Fruit fly (Drosophila melanogaster): Measurements from ENCODE around the gene CG6409.

The CG6409 gene

DNA sequence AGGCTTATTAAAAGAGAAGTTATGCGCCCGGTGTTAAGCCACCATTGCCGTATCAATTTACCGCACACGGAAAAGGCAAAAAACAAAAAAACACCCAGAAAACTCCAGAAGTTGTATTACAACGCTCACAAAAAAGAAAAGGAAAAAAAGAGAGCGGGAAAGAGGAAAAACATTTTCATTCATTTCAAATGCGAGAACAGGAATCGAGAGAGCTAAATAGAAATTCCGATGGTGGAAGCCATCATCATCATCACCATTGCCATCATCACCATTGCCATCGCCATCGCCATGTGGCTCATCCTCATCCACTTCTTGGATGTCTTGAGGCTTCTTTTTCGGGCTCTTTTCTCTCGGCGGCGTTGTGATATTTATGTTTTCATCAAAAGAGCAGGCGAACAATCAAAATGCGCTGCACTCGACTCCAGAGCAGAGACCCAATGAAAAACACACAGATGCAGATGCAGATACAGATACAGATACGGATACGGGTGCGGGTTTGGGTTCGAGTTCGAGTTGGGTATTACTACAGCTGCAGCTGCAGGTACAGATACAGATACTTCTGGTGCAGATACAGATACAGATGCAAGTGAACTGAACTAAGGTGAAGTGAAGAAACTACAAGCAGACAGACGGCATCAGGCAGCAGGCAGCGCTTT lies 31.0 kb downstream of the CG6409 start:
- no peak for TF ChIP-seq noc (tag; optimal IDR thresholded peaks at IDR 0.05)

DNA sequence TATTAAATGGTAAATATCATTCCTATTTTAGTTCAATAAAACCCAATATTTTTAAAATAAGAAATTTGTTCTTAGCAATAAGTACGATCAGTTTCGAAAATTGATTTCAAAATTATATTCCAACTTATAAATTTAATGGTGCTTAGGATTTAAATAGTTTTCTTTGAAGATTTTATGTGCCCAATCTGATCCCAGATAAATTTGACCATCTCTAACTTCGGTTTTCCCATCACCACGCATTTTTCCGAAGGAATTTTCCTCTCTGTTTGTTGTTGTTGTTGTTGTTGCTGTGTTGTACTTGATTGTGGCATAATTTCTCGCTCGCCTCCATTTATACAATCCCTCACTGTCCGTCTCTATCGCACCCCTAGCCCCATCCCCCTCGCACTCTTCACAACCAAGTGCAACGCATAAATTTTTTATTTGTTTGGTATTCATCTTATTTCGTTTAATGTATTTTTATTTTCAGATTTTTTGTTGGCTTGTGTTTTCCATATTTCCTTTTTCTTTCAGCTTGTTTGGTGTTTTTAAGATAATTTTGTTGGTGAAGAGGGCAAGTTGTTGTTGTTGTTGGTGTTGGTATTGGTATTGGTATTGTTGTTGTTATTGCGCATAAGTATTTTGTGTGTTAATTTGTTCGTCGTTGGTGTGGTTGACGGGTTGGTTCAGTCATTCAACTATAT lies 32.4 kb downstream of the CG6409 start:
- no peak for TF ChIP-seq noc (tag; optimal IDR thresholded peaks at IDR 0.05)

DNA sequence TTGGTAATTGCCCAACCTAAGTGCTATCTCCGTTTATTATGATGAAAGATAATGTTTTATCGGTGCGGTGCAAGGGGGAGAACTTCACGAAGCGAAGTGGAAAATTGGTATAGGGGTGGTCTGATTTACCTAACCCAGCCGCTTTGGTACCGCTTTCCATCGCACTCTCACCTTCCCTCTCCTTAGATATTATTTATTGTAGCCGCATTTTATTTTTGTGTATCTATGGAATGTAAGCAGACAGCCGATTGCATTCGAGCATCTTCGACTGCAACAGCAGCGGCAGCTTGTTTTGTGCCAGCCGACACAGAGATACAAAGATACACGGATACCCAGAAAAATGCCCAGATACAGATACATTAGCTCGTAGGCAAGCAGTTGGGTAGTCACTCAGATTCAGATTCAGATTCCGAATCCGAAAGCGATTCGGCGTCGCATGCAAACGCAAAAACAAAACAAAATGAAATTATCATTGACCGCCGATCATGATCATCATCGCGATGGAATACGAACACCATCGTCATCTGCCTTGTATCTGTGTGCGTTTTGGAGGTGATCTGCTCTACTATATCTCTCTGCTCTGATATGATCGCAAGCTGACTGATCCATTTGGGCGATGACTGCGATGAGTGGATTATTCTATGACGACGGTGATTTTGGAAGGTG lies 33.3 kb downstream of the CG6409 start:
- TF ChIP-seq noc (tag; optimal IDR thresholded peaks at IDR 0.05), result no peak

DNA sequence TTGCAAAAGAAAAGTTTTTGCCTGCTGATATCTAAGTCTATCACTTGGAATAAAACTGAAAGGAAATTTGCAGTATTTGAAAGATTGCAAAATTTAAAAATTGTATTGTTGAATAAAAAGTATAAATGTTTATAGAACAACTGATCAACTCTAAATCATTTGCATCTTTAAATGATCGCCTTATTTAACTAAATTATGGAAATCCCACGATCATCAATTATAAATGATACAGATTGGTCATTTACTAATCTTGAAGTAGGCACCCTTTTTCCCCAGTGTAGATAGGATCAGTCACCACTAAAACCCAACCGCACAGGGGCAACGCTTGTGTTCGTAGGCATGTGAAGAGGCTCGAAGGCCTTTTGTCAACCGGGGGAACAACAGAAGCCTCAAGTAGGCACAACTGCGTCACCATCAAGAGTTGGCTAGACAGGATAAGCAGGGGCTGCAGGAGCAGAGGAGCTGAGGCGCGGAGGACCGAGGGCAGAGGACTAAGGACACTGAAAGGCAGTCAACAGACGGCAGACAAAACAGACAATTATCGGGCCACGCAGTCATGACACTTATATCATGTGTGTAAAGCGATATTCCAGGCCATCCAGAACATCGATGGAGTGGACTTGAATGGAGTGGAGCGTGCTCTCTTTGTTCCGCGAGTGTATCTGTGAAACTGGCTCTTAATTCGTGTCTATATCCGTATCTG lies 34.2 kb downstream of the CG6409 start:
- no peak for TF ChIP-seq noc (tag; optimal IDR thresholded peaks at IDR 0.05)

DNA sequence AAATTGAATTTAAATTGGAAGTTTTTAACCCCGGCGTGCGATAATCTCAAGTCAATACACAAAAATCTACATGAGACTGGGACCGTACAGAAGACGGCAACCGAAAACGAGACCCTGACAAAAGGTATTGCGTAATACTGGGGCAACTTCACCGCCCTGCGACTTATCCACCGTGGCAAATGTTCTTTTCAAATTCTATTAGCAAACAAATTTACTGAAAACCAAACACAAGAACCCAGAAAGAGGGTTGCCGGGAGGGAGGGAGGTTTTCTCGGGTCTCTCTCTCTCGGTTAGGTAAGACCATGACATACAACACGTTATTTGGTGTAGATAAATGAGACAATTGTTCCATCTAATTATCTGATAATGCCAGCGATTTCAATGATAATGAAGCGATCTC lies 36.4 kb downstream of the CG6409 start:
- no peak for TF ChIP-seq noc (tag; optimal IDR thresholded peaks at IDR 0.05)

dm6 chr3L:10844548-10845530 lies 37.3 kb downstream of the CG6409 start:
- TF ChIP-seq noc (tag; optimal IDR thresholded peaks at IDR 0.05), result no peak

dm6 chr3L:10843685-10844084 lies 38.5 kb downstream of the CG6409 start:
- no peak for TF ChIP-seq noc (tag; optimal IDR thresholded peaks at IDR 0.05)

DNA sequence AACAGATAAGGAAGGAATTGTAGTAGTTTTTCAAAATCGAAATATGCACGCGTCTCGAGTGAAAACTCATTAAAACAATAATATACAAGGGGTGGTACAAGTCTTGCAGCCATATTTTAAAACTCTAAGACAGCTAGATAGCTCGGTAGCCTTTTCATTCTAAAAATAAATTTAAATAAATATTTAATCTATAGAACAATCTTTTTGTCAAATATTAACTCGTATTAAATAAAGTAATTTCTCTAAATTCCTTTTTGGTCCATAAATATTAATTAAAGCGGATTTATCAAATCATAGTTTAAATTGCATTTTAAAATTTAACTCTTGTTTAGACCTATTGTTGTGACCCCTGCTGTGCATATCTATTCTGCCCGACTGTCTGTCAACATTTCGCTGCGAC lies 38.9 kb downstream of the CG6409 start:
- TF ChIP-seq noc (tag; optimal IDR thresholded peaks at IDR 0.05), result no peak

dm6 chr3L:10842830-10843229 lies 39.4 kb downstream of the CG6409 start:
- no peak for TF ChIP-seq noc (tag; optimal IDR thresholded peaks at IDR 0.05)

DNA sequence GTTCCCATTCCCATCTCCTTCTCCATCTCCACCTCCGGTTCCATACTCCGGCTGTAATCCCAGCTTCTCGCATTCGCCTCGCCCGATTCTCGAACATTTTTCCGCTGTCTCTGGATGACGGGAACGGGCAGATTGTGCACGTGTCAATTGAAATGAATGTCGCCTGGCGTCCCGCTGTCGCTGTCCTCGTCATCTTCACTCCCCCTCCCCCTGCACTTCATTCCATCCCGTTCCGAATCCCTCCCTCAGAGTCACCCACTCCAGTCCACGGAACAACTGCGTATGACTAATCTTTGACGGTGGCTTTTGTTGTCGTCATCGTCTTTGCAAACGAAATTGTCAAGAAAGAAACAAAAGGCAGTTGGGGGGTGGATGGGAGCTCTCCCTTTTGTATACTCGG lies 40.3 kb downstream of the CG6409 start:
- TF ChIP-seq noc (tag; optimal IDR thresholded peaks at IDR 0.05), result no peak

dm6 chr3L:10840867-10841266 lies 41.3 kb downstream of the CG6409 start:
- TF ChIP-seq noc (tag; optimal IDR thresholded peaks at IDR 0.05), result no peak

DNA sequence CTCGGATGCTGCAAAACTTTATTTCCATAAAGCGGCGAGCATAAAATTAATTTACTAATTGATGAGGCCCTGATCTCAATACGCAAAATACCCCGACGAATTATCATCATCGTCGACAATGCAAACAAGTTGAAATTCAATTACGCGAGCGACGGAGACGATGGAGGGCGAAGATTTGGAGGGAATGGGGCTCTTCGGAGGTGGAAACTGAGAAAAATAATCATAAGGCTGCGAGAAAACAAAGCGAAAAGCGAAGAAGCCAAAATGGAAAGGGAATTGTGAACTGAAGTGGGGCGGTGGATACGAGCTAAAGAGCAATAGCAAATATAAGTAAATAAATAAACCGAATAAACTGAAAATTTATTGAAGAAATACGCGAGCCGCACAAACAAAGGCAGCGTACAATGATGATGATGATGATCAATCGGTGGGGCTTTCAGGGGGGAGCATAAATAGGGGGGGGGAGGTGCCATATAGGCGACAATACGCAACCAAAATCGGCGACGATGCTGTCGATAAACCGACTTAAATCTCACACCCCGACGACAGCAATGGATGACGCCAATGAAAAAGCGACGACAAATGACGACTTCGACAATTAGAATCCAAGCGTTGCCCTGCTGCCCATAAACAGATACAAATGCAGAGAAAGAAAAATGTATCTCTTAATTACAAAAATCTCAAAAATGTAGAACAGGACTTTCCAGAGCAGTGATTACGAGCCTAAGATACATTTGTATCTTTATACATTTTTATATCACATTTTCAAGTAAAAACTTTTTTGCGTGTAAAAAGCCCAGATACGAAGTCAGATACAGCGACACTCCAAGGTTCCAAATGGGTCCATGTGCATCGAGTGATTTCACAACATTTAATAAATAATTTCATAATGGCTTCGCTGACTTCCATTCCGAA lies 44.1 kb downstream of the CG6409 start:
- no peak for TF ChIP-seq noc (tag; optimal IDR thresholded peaks at IDR 0.05)

DNA sequence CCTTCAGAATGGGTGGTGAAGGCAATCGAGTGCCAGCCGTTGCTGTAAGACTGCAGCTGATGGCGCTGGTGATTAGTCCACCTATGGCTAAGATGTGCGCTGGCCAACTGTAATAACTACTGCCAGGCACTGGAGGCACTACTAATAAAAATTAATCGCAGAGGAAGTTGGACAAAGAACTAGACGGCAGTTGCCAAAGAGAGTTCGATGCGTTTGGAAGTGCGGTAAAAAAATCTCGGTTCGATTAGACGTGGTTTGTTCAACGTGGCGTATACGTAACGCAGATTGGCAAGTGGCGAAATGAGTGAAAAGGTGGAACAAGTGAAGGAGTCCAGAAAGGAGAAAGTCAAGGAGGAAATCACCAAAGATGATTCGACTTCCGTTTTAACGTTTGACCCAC lies 47.0 kb downstream of the CG6409 start, which contains the start of gene tna:
tna (plus strand) TSS at position 301 of the 400 bp plus-strand sequence.
- no peak for TF ChIP-seq noc (tag; optimal IDR thresholded peaks at IDR 0.05)

- TF ChIP-seq noc (tag; optimal IDR thresholded peaks at IDR 0.05), result no peak
Measured at dm6 chr3L:10833222-10833621, 49.0 kb downstream of the CG6409 start.
